Worm (Caenorhabditis elegans): Measurements from ENCODE around the gene F36H1.11.
A peak's percentile ranks its signal among the peaks of the same experiment; 100 is the strongest.

F36H1.11 gene

DNA sequence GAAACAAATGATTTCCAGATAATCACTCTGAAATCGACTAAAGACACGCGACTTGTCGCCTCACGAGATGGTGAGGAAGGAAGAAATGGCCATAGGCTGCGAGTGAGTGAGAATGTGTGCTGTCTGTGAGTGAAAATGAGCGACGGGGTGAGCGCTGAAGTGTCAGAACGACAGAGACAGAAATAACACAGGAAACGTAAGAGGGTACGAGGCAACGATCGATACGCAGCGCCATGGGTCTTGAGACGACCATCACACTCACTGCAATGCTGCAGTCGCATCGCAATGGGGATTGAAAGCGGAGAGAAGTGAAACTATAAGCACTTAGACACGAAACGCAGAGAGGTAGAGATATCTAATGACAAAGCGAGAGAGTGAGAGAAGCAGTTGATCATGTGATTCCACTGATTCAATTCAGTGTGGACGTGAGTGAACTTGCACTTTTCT lies 33.8 kb downstream of the F36H1.11 start (continued):
- TF ChIP-seq ceh-91 (GFP tag; IDR thresholded peaks at IDR 0.05) (no peak), cebp-1 (GFP tag; IDR thresholded peaks at IDR 0.05) (0 out of 2 replicates have a peak, but pooled peaks have one; percentile 56), cebp-1 (tag; optimal IDR thresholded peaks at IDR 0.05) (peak; percentile 92), hmg-1.2 (GFP tag; IDR thresholded peaks at IDR 0.05) (peak; percentile 94), akir-1 (GFP tag; optimal IDR thresholded peaks at IDR 0.05) (peak; percentile 51), aptf-2 (GFP tag; conservative IDR thresholded peaks at IDR 0.05) (no peak), Y95B8A.8 (GFP tag; IDR thresholded peaks at IDR 0.05) (peak; percentile 54; the same call in 1 of the 2 replicates), rec-8 (tag; optimal IDR thresholded peaks at IDR 0.05) (peak in 1 of 2 experiments; percentile 7), attf-6 (GFP tag; IDR thresholded peaks at IDR 0.05) (peak; percentile 13; the same call in 1 of the 2 replicates), lin-54 (GFP tag; optimal IDR thresholded peaks at IDR 0.05) (peak; percentile 57), zim-3 (tag; optimal IDR thresholded peaks at IDR 0.05) (peak; percentile 44), F39B2.1 (GFP tag; IDR thresholded peaks at IDR 0.05) (0 out of 2 replicates have a peak, but pooled peaks have one; percentile 12), C17E4.6 (GFP tag; IDR thresholded peaks at IDR 0.05) (0 out of 2 replicates have a peak, but pooled peaks have one; percentile 41), Y67H2A.10 (GFP tag; conservative IDR thresholded peaks at IDR 0.05) (peak; percentile 54; the same call in 1 of the 2 replicates), hrde-1 (tag; optimal IDR thresholded peaks at IDR 0.05; ENCODE audit: borderline replicate concordance) (no peak), nhr-90 (tag; optimal IDR thresholded peaks at IDR 0.05) (peak; percentile 74), die-1 (tag; optimal IDR thresholded peaks at IDR 0.05) (peak; percentile 70), egl-18 (GFP tag; IDR thresholded peaks at IDR 0.05) (peak; percentile 78; the same call in 1 of the 2 replicates), rcor-1 (GFP tag; IDR thresholded peaks at IDR 0.05) (peak; percentile 63), madf-10 (tag; optimal IDR thresholded peaks at IDR 0.05) (peak; percentile 84), K11D2.4 (GFP tag; IDR thresholded peaks at IDR 0.05) (peak; percentile 86; the same call in 1 of the 2 replicates), zfh-2 (GFP tag; conservative IDR thresholded peaks at IDR 0.05) (peak; percentile 95), F22D6.2 (tag; optimal IDR thresholded peaks at IDR 0.05) (peak; percentile 64), ceh-100 (GFP tag; IDR thresholded peaks at IDR 0.05) (peak; percentile 15; the same call in 1 of the 2 replicates), let-607 (tag; optimal IDR thresholded peaks at IDR 0.05) (peak; percentile 85 to 87), ekl-4 (GFP tag; IDR thresholded peaks at IDR 0.05) (peak; percentile 74), ama-1 (optimal IDR thresholded peaks at IDR 0.05) (peak; percentile 24), ama-1 (GFP tag; optimal IDR thresholded peaks at IDR 0.05) (peak in 1 of 2 experiments; percentile 40), T07F8.4 (tag; optimal IDR thresholded peaks at IDR 0.05) (peak; percentile 59), him-1 (tag; optimal IDR thresholded peaks at IDR 0.05) (no peak), pbrm-1 (GFP tag; IDR thresholded peaks at IDR 0.05) (peak; percentile 82; the same call in 1 of the 2 replicates)

DNA sequence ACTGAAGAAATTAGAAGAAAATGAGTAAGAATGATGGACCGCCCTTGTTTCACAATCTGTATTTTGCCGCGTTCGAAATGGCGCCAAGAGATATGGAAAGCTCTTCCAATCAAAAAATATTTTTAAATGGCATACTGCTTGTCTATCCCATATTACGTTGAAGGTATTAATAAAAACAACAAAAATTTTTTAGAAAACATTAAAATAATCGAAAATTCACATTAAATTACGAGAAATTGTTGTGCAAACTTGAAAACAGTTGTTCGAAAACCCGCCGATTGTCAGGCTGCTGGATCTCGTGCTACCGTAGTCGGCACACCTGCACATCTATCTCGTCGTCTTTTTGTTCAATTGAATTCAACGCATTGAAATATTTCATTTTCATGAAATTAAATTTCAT lies 34.6 kb downstream of the F36H1.11 start, which contains the start of gene klc-1:
klc-1 (plus strand) TSS at position 127 of the 400 bp plus-strand sequence.
- TF ChIP-seq pha-4 (tag; optimal IDR thresholded peaks at IDR 0.05) (no peak), snpc-4 (GFP tag; optimal IDR thresholded peaks at IDR 0.05) (no peak), snpc-4 (tag; optimal IDR thresholded peaks at IDR 0.05) (peak in 1 of 4 experiments; percentile 57), ztf-6 (GFP tag; IDR thresholded peaks at IDR 0.05) (no peak), F37B4.10 (GFP tag; IDR thresholded peaks at IDR 0.05) (no peak), akir-1 (GFP tag; optimal IDR thresholded peaks at IDR 0.05) (no peak), die-1 (tag; optimal IDR thresholded peaks at IDR 0.05) (no peak), ztf-26 (tag; optimal IDR thresholded peaks at IDR 0.05) (no peak), fkh-3 (tag; optimal IDR thresholded peaks at IDR 0.05) (no peak), madf-8 (GFP tag; conservative IDR thresholded peaks at IDR 0.05) (peak; percentile 81), tlf-1 (GFP tag; optimal IDR thresholded peaks at IDR 0.05) (peak; percentile 27), rpc-1 (optimal IDR thresholded peaks at IDR 0.05) (no peak), rpc-1 (tag; optimal IDR thresholded peaks at IDR 0.05) (no peak), efl-1 (GFP tag; optimal IDR thresholded peaks at IDR 0.05) (peak; percentile 93), egl-18 (GFP tag; IDR thresholded peaks at IDR 0.05) (no peak), ztf-3 (GFP tag; optimal IDR thresholded peaks at IDR 0.05) (no peak), repo-1 (tag; optimal IDR thresholded peaks at IDR 0.05) (no peak), T07F8.4 (tag; optimal IDR thresholded peaks at IDR 0.05) (no peak), ztf-22 (GFP tag; optimal IDR thresholded peaks at IDR 0.05) (no peak), pbrm-1 (GFP tag; IDR thresholded peaks at IDR 0.05) (peak; percentile 21; the same call in 1 of the 2 replicates), gei-17 (GFP tag; optimal IDR thresholded peaks at IDR 0.05) (no peak), lin-26 (GFP tag; IDR thresholded peaks at IDR 0.05) (no peak), let-526 (GFP tag; IDR thresholded peaks at IDR 0.05) (no peak)

All from whole organism, young adult.